Fruit fly (Drosophila melanogaster) whole organism, wandering third instar larva: ENCODE data around the gene pyd.

Experiments
- Abd-B ChIP-seq: fragments of >200 bp; optimal IDR thresholded peaks from 2 replicates; lab custom pipeline; 2017; ENCODE audit warnings: missing biosample characterization, missing genetic modification characterization
- CG32264 ChIP-seq: fragments of 200-800 bp; sonication (Bioruptor generic); optimal IDR thresholded peaks from 2 replicates; lab custom pipeline; 2016; ENCODE audit warnings: missing biosample characterization, missing genetic modification characterization
- Dif ChIP-seq: fragments of 200-275, 200-300 bp; sonication (Bioruptor generic); optimal IDR thresholded peaks from 2 replicates; lab custom pipeline; 2018; ENCODE audit warnings: missing biosample characterization, missing genetic modification characterization; ENCODE audit not compliant: partially characterized antibody
- GATAd ChIP-seq: sonication (Bioruptor generic); optimal IDR thresholded peaks from 2 replicates; lab custom pipeline; 2016; ENCODE audit warnings: missing biosample characterization, missing genetic modification characterization
- Hnf4 ChIP-seq: fragments of 200-800 bp; sonication (Bioruptor generic); optimal IDR thresholded peaks from 2 replicates; lab custom pipeline; 2016; ENCODE audit warnings: missing biosample characterization, mild to moderate bottlenecking, missing genetic modification characterization
- Hr78 ChIP-seq: fragments of >200 bp; optimal IDR thresholded peaks from 2 replicates; lab custom pipeline; 2017; ENCODE audit warnings: missing biosample characterization, missing genetic modification characterization
- Hr83 ChIP-seq: fragments of 200-300 bp; sonication (Bioruptor generic); optimal IDR thresholded peaks from 2 replicates; lab custom pipeline; 2016; ENCODE audit warnings: missing biosample characterization, mild to moderate bottlenecking, missing genetic modification characterization, moderate library complexity; ENCODE audit not compliant: poor library complexity, severe bottlenecking
- Jra ChIP-seq: sonication (Bioruptor generic); optimal IDR thresholded peaks from 2 replicates; lab custom pipeline; 2016; ENCODE audit warnings: missing biosample characterization, missing genetic modification characterization
- Mio ChIP-seq: sonication (Bioruptor generic); optimal IDR thresholded peaks from 2 replicates; lab custom pipeline; 2016; ENCODE audit warnings: missing biosample characterization, missing genetic modification characterization
- N ChIP-seq: fragments of >200 bp; optimal IDR thresholded peaks from 2 replicates; lab custom pipeline; 2018; ENCODE audit warnings: missing biosample characterization, missing external identifiers, missing genetic modification characterization
- OdsH ChIP-seq: fragments of 200-800 bp; sonication (Bioruptor generic); optimal IDR thresholded peaks from 2 replicates; lab custom pipeline; 2016; ENCODE audit warnings: missing biosample characterization, mild to moderate bottlenecking, missing genetic modification characterization
- Rel ChIP-seq, 2 experiments: fragments of 200-800 bp; sonication (Bioruptor generic) in 1 of 2; optimal IDR thresholded peaks; 2 replicates in 1 of 2; 3 replicates in 1 of 2; lab custom pipeline; 2016 to 2019; ENCODE audit warnings: mild to moderate bottlenecking in 2 of 2, missing biosample characterization in 2 of 2, missing genetic modification characterization in 2 of 2, moderate library complexity in 1 of 2
- Sp1 ChIP-seq: fragments of 200-800 bp; sonication (Bioruptor generic); optimal IDR thresholded peaks from 3 replicates; lab custom pipeline; 2019; ENCODE audit warnings: missing biosample characterization, mild to moderate bottlenecking, missing genetic modification characterization, moderate library complexity
- Vsx2 ChIP-seq: fragments of 200-300, 225-300 bp; sonication (Bioruptor generic); optimal IDR thresholded peaks from 2 replicates; lab custom pipeline; 2018; ENCODE audit warnings: missing biosample characterization, missing genetic modification characterization; ENCODE audit not compliant: partially characterized antibody
- brk ChIP-seq: fragments of 200-800 bp; sonication (Bioruptor generic); optimal IDR thresholded peaks from 2 replicates; lab custom pipeline; 2016; ENCODE audit warnings: missing biosample characterization, mild to moderate bottlenecking, missing genetic modification characterization
- dsf ChIP-seq: sonication (Bioruptor generic); optimal IDR thresholded peaks from 2 replicates; lab custom pipeline; 2016; ENCODE audit warnings: missing biosample characterization, missing genetic modification characterization, borderline replicate concordance
- ey ChIP-seq: fragments of 200-800 bp; sonication (Bioruptor generic); optimal IDR thresholded peaks from 2 replicates; lab custom pipeline; 2016; ENCODE audit warnings: missing biosample characterization, missing genetic modification characterization
- foxo ChIP-seq, 2 experiments: fragments of 200-800 bp; sonication (Bioruptor generic); optimal IDR thresholded peaks; 2 replicates in 1 of 2; 3 replicates in 1 of 2; lab custom pipeline; 2016 to 2017; ENCODE audit warnings: missing biosample characterization in 2 of 2, missing genetic modification characterization in 2 of 2
- h ChIP-seq: fragments of 200-800 bp; sonication (Bioruptor generic); optimal IDR thresholded peaks from 3 replicates; lab custom pipeline; 2016; ENCODE audit warnings: missing biosample characterization, mild to moderate bottlenecking, missing genetic modification characterization
- jim ChIP-seq: fragments of 175-275, 200-325 bp; sonication (Bioruptor generic); optimal IDR thresholded peaks from 2 replicates; lab custom pipeline; 2016; ENCODE audit warnings: missing biosample characterization, mild to moderate bottlenecking, missing genetic modification characterization
- lola ChIP-seq: fragments of >200 bp; optimal IDR thresholded peaks from 2 replicates; lab custom pipeline; 2017; ENCODE audit warnings: missing biosample characterization, missing genetic modification characterization
- pan ChIP-seq: fragments of >200 bp; optimal IDR thresholded peaks from 2 replicates; lab custom pipeline; 2017
- psq ChIP-seq: fragments of 200-800 bp; sonication (Bioruptor generic); optimal IDR thresholded peaks from 3 replicates; lab custom pipeline; 2017; ENCODE audit warnings: missing biosample characterization, mild to moderate bottlenecking, missing genetic modification characterization, moderate library complexity
- rgr ChIP-seq: fragments of 200-800 bp; sonication (Bioruptor generic); optimal IDR thresholded peaks from 3 replicates; lab custom pipeline; 2016; ENCODE audit warnings: missing biosample characterization, mild to moderate bottlenecking, missing genetic modification characterization
- sv ChIP-seq: fragments of 200-800 bp; sonication (Bioruptor generic); optimal IDR thresholded peaks from 3 replicates; lab custom pipeline; 2016; ENCODE audit warnings: missing biosample characterization, missing genetic modification characterization
- tai ChIP-seq: sonication (Bioruptor generic); optimal IDR thresholded peaks from 2 replicates; lab custom pipeline; 2016; ENCODE audit warnings: missing biosample characterization, missing genetic modification characterization
- woc ChIP-seq: sonication (Bioruptor generic); optimal IDR thresholded peaks from 2 replicates; lab custom pipeline; 2016; ENCODE audit warnings: missing biosample characterization, mild to moderate bottlenecking, missing genetic modification characterization

Gene pyd

dm6 chr3R:8923774-8924369, 7.8 kb downstream of the pyd start:
- TF ChIP-seq OdsH (GFP tag; lab: Kevin White, UChicago) = no peak

- TF ChIP-seq sv (no peak), psq (GFP tag; lab: Kevin White, UChicago) (peak; percentile 64), Dif (GFP tag; lab: Kevin White, UChicago) (no peak), Jra (GFP tag; lab: Kevin White, UChicago) (no peak), lola (GFP tag; lab: Kevin White, UChicago) (no peak), ey (peak; percentile 4), Rel (GFP tag; optimal IDR thresholded peaks at IDR 0.05; lab: Kevin White, UChicago) (no peak), Rel (tag; optimal IDR thresholded peaks at IDR 0.05; lab: Kevin White, UChicago) (peak; percentile 17), Hr83 (GFP tag; lab: Kevin White, UChicago) (no peak)
These were observed 9.0 kb downstream of the pyd start for dm6 chr3R:8922617-8923242.

- no peak for TF ChIP-seq rgr (GFP tag; lab: Kevin White, UChicago)
- no peak for TF ChIP-seq brk (GFP tag; lab: Kevin White, UChicago)
- TF ChIP-seq h (GFP tag; lab: Kevin White, UChicago) = no peak
- no peak for TF ChIP-seq Jra (GFP tag; lab: Kevin White, UChicago)
- TF ChIP-seq sv = no peak
- no peak for TF ChIP-seq tai
- TF ChIP-seq pan (lab: Kevin White, UChicago) = no peak
- TF ChIP-seq Vsx2 = no peak
- no peak for TF ChIP-seq Abd-B (GFP tag; lab: Kevin White, UChicago)
- TF ChIP-seq Mio (GFP tag; lab: Kevin White, UChicago) = no peak
- no peak for TF ChIP-seq Hnf4
- no peak for TF ChIP-seq Sp1 (GFP tag; lab: Kevin White, UChicago)
- TF ChIP-seq ey = no peak
- TF ChIP-seq CG32264 (GFP tag; lab: Kevin White, UChicago) = no peak
- TF ChIP-seq foxo (GFP tag; optimal IDR thresholded peaks at IDR 0.05; lab: Kevin White, UChicago) = no peak
- no peak for TF ChIP-seq Hr83 (GFP tag; lab: Kevin White, UChicago)
These were observed 9.8 kb downstream of the pyd start for dm6 chr3R:8921880-8922279.

dm6 chr3R:8920091-8920733, 11.5 kb downstream of the pyd start:
- TF ChIP-seq rgr (GFP tag; lab: Kevin White, UChicago) (no peak), woc (GFP tag; lab: Kevin White, UChicago) (no peak), psq (GFP tag; lab: Kevin White, UChicago) (no peak), lola (GFP tag; lab: Kevin White, UChicago) (no peak), tai (no peak), Mio (GFP tag; lab: Kevin White, UChicago) (no peak), ey (no peak), brk (GFP tag; lab: Kevin White, UChicago) (no peak), Jra (GFP tag; lab: Kevin White, UChicago) (no peak), pan (lab: Kevin White, UChicago) (no peak)
- TF ChIP-seq, all 38 proteins: peak for 0

dm6 chr3R:8918818-8919217, 12.9 kb downstream of the pyd start:
- TF ChIP-seq Mio (GFP tag; lab: Kevin White, UChicago) = no peak
- TF ChIP-seq foxo (GFP tag; optimal IDR thresholded peaks at IDR 0.05; lab: Kevin White, UChicago) = no peak
- TF ChIP-seq Hr78 = no peak
- TF ChIP-seq woc (GFP tag; lab: Kevin White, UChicago) = peak; percentile 20
- no peak for TF ChIP-seq tai
- TF ChIP-seq jim (GFP tag; lab: Kevin White, UChicago) = no peak
- peak; percentile 20 for TF ChIP-seq h (GFP tag; lab: Kevin White, UChicago)
- no peak for TF ChIP-seq GATAd (GFP tag; lab: Kevin White, UChicago)
- TF ChIP-seq dsf (GFP tag; lab: Kevin White, UChicago) = no peak
- TF ChIP-seq pan (lab: Kevin White, UChicago) = no peak
- no peak for TF ChIP-seq Jra (GFP tag; lab: Kevin White, UChicago)
- TF ChIP-seq rgr (GFP tag; lab: Kevin White, UChicago) = no peak
- TF ChIP-seq N (GFP tag; lab: Kevin White, UChicago) = no peak
- TF ChIP-seq OdsH (GFP tag; lab: Kevin White, UChicago) = no peak
- no peak for TF ChIP-seq CG32264 (GFP tag; lab: Kevin White, UChicago)
- no peak for TF ChIP-seq psq (GFP tag; lab: Kevin White, UChicago)
- TF ChIP-seq, all 38 proteins: peak for 2
